Fruit fly (Drosophila melanogaster) whole organism, prepupa: ENCODE data around the gene CG46516.
"Not testable (repeated sequence)": the region's sequence is repeated elsewhere in the genome, so short reads cannot be mapped to it uniquely, and the experiment has no call there.

ENCODE experiments used
- CG10631 ChIP-seq: fragments of 200-800 bp; sonication (Bioruptor generic); optimal IDR thresholded peaks from 2 replicates; lab custom pipeline; 2016; ENCODE audit warnings: missing biosample characterization, missing genetic modification characterization
- CG11762 ChIP-seq: fragments of 200-800 bp; sonication (Bioruptor generic); optimal IDR thresholded peaks from 3 replicates; lab custom pipeline; 2016; ENCODE audit warnings: missing biosample characterization, missing genetic modification characterization; ENCODE audit not compliant: insufficient read depth
- CG32006 ChIP-seq: fragments of 200-800 bp; sonication (Bioruptor generic); optimal IDR thresholded peaks from 3 replicates; lab custom pipeline; 2017; ENCODE audit warnings: missing biosample characterization, mild to moderate bottlenecking, missing genetic modification characterization
- CG7368 ChIP-seq: fragments of 200-800 bp; sonication (Bioruptor generic); optimal IDR thresholded peaks from 3 replicates; lab custom pipeline; 2016; ENCODE audit warnings: missing biosample characterization, missing genetic modification characterization
- CG8119 ChIP-seq: fragments of 200-800 bp; sonication (Bioruptor generic); IDR thresholded peaks from 3 replicates; pipeline ENCODE4 v1.3.6; 2022; ENCODE audit warnings: missing biosample characterization, missing genetic modification characterization
- CG9139 ChIP-seq: fragments of 200-800 bp; sonication (Bioruptor generic); optimal IDR thresholded peaks from 3 replicates; lab custom pipeline; 2017; ENCODE audit warnings: missing biosample characterization, mild to moderate bottlenecking, missing genetic modification characterization
- Eip93F ChIP-seq: fragments of 200-800 bp; sonication (Bioruptor generic); optimal IDR thresholded peaks from 2 replicates; lab custom pipeline; 2016; ENCODE audit warnings: missing biosample characterization, mild to moderate bottlenecking, missing genetic modification characterization
- Ets96B ChIP-seq: fragments of 200-800 bp; optimal IDR thresholded peaks from 2 replicates; lab custom pipeline; 2019; ENCODE audit warnings: missing biosample characterization, mild to moderate bottlenecking, missing genetic modification characterization, moderate library complexity
- Gug ChIP-seq: fragments of 200-800 bp; sonication (Bioruptor generic); IDR thresholded peaks from 2 replicates; pipeline ENCODE4 v1.3.6; 2022; ENCODE audit warnings: missing biosample characterization, missing genetic modification characterization
- Hr39 ChIP-seq: fragments of 200-800 bp; sonication (Bioruptor generic); optimal IDR thresholded peaks from 2 replicates; lab custom pipeline; 2016; ENCODE audit warnings: missing biosample characterization, missing genetic modification characterization
- Lpt ChIP-seq: fragments of 200-800 bp; sonication (Bioruptor generic); optimal IDR thresholded peaks from 3 replicates; lab custom pipeline; 2016; ENCODE audit warnings: missing biosample characterization, missing genetic modification characterization
- Met ChIP-seq: fragments of 200-800 bp; sonication (Bioruptor generic); optimal IDR thresholded peaks from 3 replicates; lab custom pipeline; 2016; ENCODE audit warnings: missing biosample characterization, missing genetic modification characterization
- Sox102F ChIP-seq: fragments of 200-800 bp; sonication (Bioruptor generic); optimal IDR thresholded peaks from 2 replicates; lab custom pipeline; 2016; ENCODE audit warnings: missing biosample characterization, mild to moderate bottlenecking, missing genetic modification characterization
- achi ChIP-seq: fragments of 200-800 bp; sonication (Bioruptor generic); optimal IDR thresholded peaks from 3 replicates; lab custom pipeline; 2016; ENCODE audit warnings: missing biosample characterization, missing genetic modification characterization
- cyc ChIP-seq: fragments of 200-800 bp; sonication (Bioruptor generic); optimal IDR thresholded peaks from 3 replicates; lab custom pipeline; 2016; ENCODE audit warnings: missing biosample characterization, missing genetic modification characterization
- fkh ChIP-seq: fragments of 200-800 bp; sonication (Bioruptor generic); optimal IDR thresholded peaks from 3 replicates; lab custom pipeline; 2017; ENCODE audit warnings: missing biosample characterization, mild to moderate bottlenecking, missing genetic modification characterization, moderate library complexity
- net ChIP-seq: fragments of 200-800 bp; sonication (Bioruptor generic); optimal IDR thresholded peaks from 3 replicates; lab custom pipeline; 2016; ENCODE audit warnings: missing biosample characterization, missing genetic modification characterization
- salr ChIP-seq, 2 experiments: fragments of 200-800 bp; sonication (Bioruptor generic); optimal IDR thresholded peaks; 3 replicates each; lab custom pipeline; 2016 to 2018; ENCODE audit warnings: missing biosample characterization in 2 of 2, missing genetic modification characterization in 2 of 2, mild to moderate bottlenecking in 1 of 2
- svp ChIP-seq: fragments of 200-800 bp; sonication (Bioruptor generic); peaks from one replicate; lab custom pipeline; 2016; ENCODE audit warnings: missing biosample characterization, missing genetic modification characterization
- topi ChIP-seq: fragments of 200-800 bp; sonication (Bioruptor generic); optimal IDR thresholded peaks from 3 replicates; lab custom pipeline; 2016; ENCODE audit warnings: missing biosample characterization, missing genetic modification characterization
- vri ChIP-seq: fragments of 200-800 bp; sonication (Bioruptor generic); optimal IDR thresholded peaks from 3 replicates; lab custom pipeline; 2016; ENCODE audit warnings: missing biosample characterization, mild to moderate bottlenecking, missing genetic modification characterization

The CG46516 gene

dm6 chrX:22212028-22212427 lies at the start of gene CG46516:
CG46516 (plus strand) TSS chrX:22212328.
- not testable (repeated sequence) for TF ChIP-seq Eip93F (GFP tag; lab: Kevin White, UChicago); Ets96B (tag; lab: Kevin White, UChicago); CG11762 (GFP tag; lab: Kevin White, UChicago)
- TF ChIP-seq, all 60 proteins: peak for 0; not testable (repeated sequence) for 60

- TF ChIP-seq svp, topi, Sox102F (GFP tag; lab: Kevin White, UChicago): not testable (repeated sequence)
Observed at dm6 chrX:22162623-22163022, 49.5 kb upstream of the CG46516 start, which contains the start of gene CG46507. CG46507 (plus strand) TSS chrX:22162923.

dm6 chrX:22167355-22167754 lies 44.8 kb upstream of the CG46516 start, which contains the start of gene CG46508:
CG46508 (plus strand) TSS chrX:22167655.
- not testable (repeated sequence) for TF ChIP-seq CG8119; Lpt (GFP tag; lab: Kevin White, UChicago); salr (GFP tag; optimal IDR thresholded peaks at IDR 0.05; lab: Kevin White, UChicago)

dm6 chrX:22172341-22172740 lies 39.8 kb upstream of the CG46516 start, which contains the start of gene CG46509:
CG46509 (plus strand) TSS chrX:22172641.
- TF ChIP-seq Gug (GFP tag; lab: Robert Waterston, UW); Sox102F (GFP tag; lab: Kevin White, UChicago); Eip93F (GFP tag; lab: Kevin White, UChicago): not testable (repeated sequence)

dm6 chrX:22177205-22177604 lies 34.9 kb upstream of the CG46516 start, which contains the start of gene CG46510:
CG46510 (plus strand) TSS chrX:22177505.
- not testable (repeated sequence) for TF ChIP-seq vri (GFP tag; lab: Kevin White, UChicago); svp (GFP tag; lab: Kevin White, UChicago); CG7368

- not testable (repeated sequence) for TF ChIP-seq CG10631 (GFP tag; lab: Kevin White, UChicago); Hr39; Eip93F (GFP tag; lab: Kevin White, UChicago)
Observed at dm6 chrX:22182193-22182592, 29.9 kb upstream of the CG46516 start, which contains the start of gene CG46511. CG46511 (plus strand) TSS chrX:22182493.

dm6 chrX:22187070-22187469 lies 25.1 kb upstream of the CG46516 start, which contains the start of gene CG46512:
CG46512 (plus strand) TSS chrX:22187370.
- TF ChIP-seq cyc; Met (GFP tag; lab: Kevin White, UChicago); net (GFP tag; lab: Kevin White, UChicago): not testable (repeated sequence)
- TF ChIP-seq, all 60 proteins: peak for 0; not testable (repeated sequence) for 60

dm6 chrX:22191973-22192372 lies 20.2 kb upstream of the CG46516 start, which contains the start of gene CG46513:
CG46513 (plus strand) TSS chrX:22192273.
- TF ChIP-seq achi; salr (GFP tag; optimal IDR thresholded peaks at IDR 0.05; lab: Kevin White, UChicago); Met (GFP tag; lab: Kevin White, UChicago): not testable (repeated sequence)

- TF ChIP-seq Hr39; vri (GFP tag; lab: Kevin White, UChicago); CG32006 (GFP tag; lab: Kevin White, UChicago): not testable (repeated sequence)
- TF ChIP-seq, all 60 proteins: peak for 0; not testable (repeated sequence) for 60
Observed at dm6 chrX:22196874-22197273, 15.3 kb upstream of the CG46516 start, which contains the start of gene CG46514. CG46514 (plus strand) TSS chrX:22197174.

dm6 chrX:22201883-22202282 lies 10.2 kb upstream of the CG46516 start, which contains the start of gene CG46515:
CG46515 (plus strand) TSS chrX:22202183.
- not testable (repeated sequence) for TF ChIP-seq fkh, CG9139, CG11762 (GFP tag; lab: Kevin White, UChicago)
